Fruit fly (Drosophila melanogaster) Kc167 (cell line): Measurements from ENCODE around the gene CG10694.

Experiments
- Myc ChIP-seq: fragments of >200 bp; optimal IDR thresholded peaks from 2 replicates; lab custom pipeline; 2017; ENCODE audit warnings: missing external identifiers
- Sin3A ChIP-seq: fragments of >200 bp; optimal IDR thresholded peaks from 2 replicates; lab custom pipeline; 2018; ENCODE audit warnings: missing external identifiers
- h ChIP-seq: fragments of >200 bp; optimal IDR thresholded peaks from 3 replicates; lab custom pipeline; 2018; ENCODE audit warnings: missing external identifiers
- insv ChIP-seq: fragments of >200 bp; optimal IDR thresholded peaks from 3 replicates; lab custom pipeline; 2018; ENCODE audit warnings: missing external identifiers
- psq ChIP-seq: fragments of >200 bp; optimal IDR thresholded peaks from 2 replicates; lab custom pipeline; 2017; ENCODE audit warnings: missing external identifiers
- ttk ChIP-seq: sonication (Bioruptor generic); optimal IDR thresholded peaks from 2 replicates; lab custom pipeline; 2017; ENCODE audit warnings: missing external identifiers

DNA sequence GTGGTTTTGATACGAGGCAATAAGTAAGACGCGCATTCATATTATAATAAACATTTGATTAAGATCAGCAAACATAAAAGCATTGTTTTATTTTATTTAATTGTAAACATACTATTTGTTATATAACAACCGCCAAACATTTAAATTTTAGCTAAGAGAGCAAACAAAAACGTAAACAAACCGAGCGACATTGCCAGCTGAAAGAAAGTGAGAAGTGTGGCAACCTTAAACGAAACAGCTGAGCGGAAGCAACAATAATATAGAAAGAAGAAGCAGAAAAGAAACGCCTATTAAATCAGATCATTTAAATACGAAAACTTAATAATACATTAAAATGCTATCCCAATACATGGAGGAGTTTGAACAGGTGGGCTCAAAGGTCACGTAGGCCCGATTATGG is 27.4 kb downstream of the CG10694 start, which contains the start of gene Sec10:
- no peak for TF ChIP-seq h
- no peak for TF ChIP-seq psq (lab: Kevin White, UChicago)
- TF ChIP-seq Sin3A (lab: Kevin White, UChicago) = no peak
- TF ChIP-seq Myc (lab: Kevin White, UChicago) = no peak
- TF ChIP-seq ttk = no peak
- no peak for TF ChIP-seq insv (lab: Kevin White, UChicago)
